Worm (Caenorhabditis elegans): ENCODE measurements around the gene cyp-31A3.

DNA sequence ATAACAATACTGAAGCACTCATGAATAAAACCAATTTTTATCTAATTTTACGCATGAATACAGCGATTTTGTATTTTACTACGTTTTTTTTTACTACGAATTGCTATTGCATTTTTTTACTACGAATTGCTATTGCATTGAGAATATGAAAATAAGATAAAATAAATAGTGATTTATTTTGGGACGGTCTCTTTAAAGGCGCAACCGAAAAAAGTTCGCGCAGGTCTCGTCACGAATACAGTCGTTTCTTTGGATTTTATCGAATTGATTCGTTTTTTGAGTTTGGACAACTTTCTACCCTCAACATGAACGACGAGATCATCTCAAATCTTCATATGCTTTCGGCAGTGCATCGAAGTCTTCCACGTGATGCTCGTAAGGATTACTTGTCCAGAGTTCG, 9.0 kb upstream of the cyp-31A3 start, which contains the start of gene Y17G9B.4:
- no peak for TF ChIP-seq nhr-90 (tag; optimal IDR thresholded peaks at IDR 0.05)
- no peak for TF ChIP-seq zim-3 (tag; optimal IDR thresholded peaks at IDR 0.05)
- TF ChIP-seq attf-5 (GFP tag; optimal IDR thresholded peaks at IDR 0.05): no peak

All from whole organism, young adult.